Fruit fly (Drosophila melanogaster) whole organism, adult: ENCODE results near the gene SclB.

Experiments used
- CG11617 ChIP-seq: fragments of 200-800 bp; sonication (Bioruptor generic); optimal IDR thresholded peaks from 2 replicates; lab custom pipeline; 2017; ENCODE audit warnings: mild to moderate bottlenecking, missing biosample characterization, missing genetic modification reagents, missing genetic modification characterization
- CG12768 ChIP-seq: fragments of 200-800 bp; sonication (Bioruptor generic); optimal IDR thresholded peaks from 2 replicates; lab custom pipeline; 2017; ENCODE audit warnings: missing biosample characterization, missing genetic modification characterization, mild to moderate bottlenecking, moderate library complexity, missing genetic modification reagents
- CG14711 ChIP-seq: fragments of 200-800 bp; sonication (Bioruptor generic); optimal IDR thresholded peaks from 2 replicates; lab custom pipeline; 2018; ENCODE audit warnings: missing biosample characterization, mild to moderate bottlenecking, missing genetic modification characterization, moderate library complexity
- CG1620 ChIP-seq: fragments of 200-800 bp; sonication (Bioruptor generic); optimal IDR thresholded peaks from 2 replicates; lab custom pipeline; 2016; ENCODE audit warnings: missing biosample characterization, missing genetic modification characterization
- CG33017 ChIP-seq: fragments of 200-800 bp; sonication (Bioruptor generic); optimal IDR thresholded peaks from 2 replicates; lab custom pipeline; 2018; ENCODE audit warnings: missing biosample characterization, mild to moderate bottlenecking, missing genetic modification characterization, moderate library complexity
- CG5204 ChIP-seq: fragments of 200-800 bp; sonication (Bioruptor generic); optimal IDR thresholded peaks from 2 replicates; lab custom pipeline; 2016; ENCODE audit warnings: missing biosample characterization, missing genetic modification characterization
- CG7045 ChIP-seq: fragments of 200-800 bp; sonication (Bioruptor generic); optimal IDR thresholded peaks from 2 replicates; lab custom pipeline; 2017; ENCODE audit warnings: missing biosample characterization, mild to moderate bottlenecking, missing genetic modification characterization
- CG7101 ChIP-seq: fragments of 200-800 bp; sonication (Bioruptor generic); optimal IDR thresholded peaks from 2 replicates; lab custom pipeline; 2018; ENCODE audit warnings: missing biosample characterization, mild to moderate bottlenecking, missing genetic modification characterization, moderate library complexity
- Clk ChIP-seq: fragments of 200-800 bp; sonication (Bioruptor generic); optimal IDR thresholded peaks from 2 replicates; lab custom pipeline; 2017; ENCODE audit warnings: missing biosample characterization, missing genetic modification characterization
- Crg-1 ChIP-seq: fragments of 200-800 bp; sonication (Bioruptor generic); optimal IDR thresholded peaks from 2 replicates; lab custom pipeline; 2016; ENCODE audit warnings: missing biosample characterization, missing genetic modification characterization
- Hr96 ChIP-seq: fragments of 200-800 bp; sonication (Bioruptor generic); optimal IDR thresholded peaks from 2 replicates; lab custom pipeline; 2016; ENCODE audit warnings: missing biosample characterization, missing genetic modification characterization
- Mnt ChIP-seq: fragments of 200-800 bp; sonication (Bioruptor generic); optimal IDR thresholded peaks from 2 replicates; lab custom pipeline; 2016; ENCODE audit warnings: missing biosample characterization, mild to moderate bottlenecking, missing genetic modification characterization
- bab1 ChIP-seq: fragments of 200-800 bp; sonication (Bioruptor generic); optimal IDR thresholded peaks from 3 replicates; lab custom pipeline; 2019; ENCODE audit warnings: missing biosample characterization, mild to moderate bottlenecking, missing genetic modification characterization, moderate library complexity
- cic ChIP-seq: fragments of 200-800 bp; sonication (Bioruptor generic); optimal IDR thresholded peaks from 2 replicates; lab custom pipeline; 2017; ENCODE audit warnings: missing biosample characterization, mild to moderate bottlenecking, missing genetic modification characterization, moderate library complexity
- cnc ChIP-seq, 2 experiments: fragments of >200 bp; optimal IDR thresholded peaks; 2 replicates each; lab custom pipeline; 2017
- kay ChIP-seq: fragments of 200-800 bp; sonication (Bioruptor generic); peaks from one replicate; lab custom pipeline; 2016; ENCODE audit warnings: missing biosample characterization, missing genetic modification characterization, borderline replicate concordance
- ovo ChIP-seq: fragments of 200-800 bp; sonication (Bioruptor generic); optimal IDR thresholded peaks from 2 replicates; lab custom pipeline; 2016; ENCODE audit warnings: missing biosample characterization, missing genetic modification characterization
- pad ChIP-seq: fragments of 200-800 bp; sonication (Bioruptor generic); optimal IDR thresholded peaks from 3 replicates; lab custom pipeline; 2017; ENCODE audit warnings: missing biosample characterization, missing genetic modification characterization, mild to moderate bottlenecking, moderate library complexity, missing genetic modification reagents
- tj ChIP-seq: fragments of 200-800 bp; sonication (Bioruptor generic); optimal IDR thresholded peaks from 3 replicates; lab custom pipeline; 2017; ENCODE audit warnings: missing biosample characterization, mild to moderate bottlenecking, missing genetic modification characterization, moderate library complexity
- toe ChIP-seq: fragments of 200-800 bp; sonication (Bioruptor generic); optimal IDR thresholded peaks from 2 replicates; lab custom pipeline; 2016; ENCODE audit warnings: missing biosample characterization, missing genetic modification characterization

Gene SclB

dm6 chr2L:16837672-16838071 lies at the start of gene SclB, which contains the start of gene SclA:
TSS of gene SclB (plus strand) at chr2L:16837972.
TSS of gene SclA (plus strand) at chr2L:16837972.
- TF ChIP-seq cnc (optimal IDR thresholded peaks at IDR 0.05; lab: Kevin White, UChicago) (no peak), tj (GFP tag; lab: Kevin White, UChicago) (no peak), bab1 (GFP tag; lab: Kevin White, UChicago) (no peak), kay (GFP tag; lab: Kevin White, UChicago) (peak; percentile 1), cic (GFP tag; lab: Kevin White, UChicago) (no peak), Mnt (GFP tag; lab: Kevin White, UChicago) (no peak), CG5204 (GFP tag; lab: Kevin White, UChicago) (no peak)

dm6 chr2L:16788885-16789284 lies 48.9 kb upstream of the SclB start:
- TF ChIP-seq CG33017 (tag; lab: Kevin White, UChicago) (no peak), cnc (optimal IDR thresholded peaks at IDR 0.05; lab: Kevin White, UChicago) (no peak), kay (GFP tag; lab: Kevin White, UChicago) (peak; percentile 2), cic (GFP tag; lab: Kevin White, UChicago) (no peak), tj (GFP tag; lab: Kevin White, UChicago) (no peak), CG14711 (tag; lab: Kevin White, UChicago) (no peak), CG5204 (GFP tag; lab: Kevin White, UChicago) (no peak), Crg-1 (GFP tag; lab: Kevin White, UChicago) (no peak)

- TF ChIP-seq Clk (GFP tag; lab: Kevin White, UChicago) (no peak), CG14711 (tag; lab: Kevin White, UChicago) (no peak), tj (GFP tag; lab: Kevin White, UChicago) (no peak), Crg-1 (GFP tag; lab: Kevin White, UChicago) (no peak), cic (GFP tag; lab: Kevin White, UChicago) (no peak), CG1620 (GFP tag; lab: Kevin White, UChicago) (no peak), CG7101 (tag; lab: Kevin White, UChicago) (no peak), CG7045 (GFP tag; lab: Kevin White, UChicago) (no peak), CG12768 (GFP tag; lab: Kevin White, UChicago) (no peak), Mnt (GFP tag; lab: Kevin White, UChicago) (no peak), toe (GFP tag; lab: Kevin White, UChicago) (no peak), CG11617 (no peak)
Measured at dm6 chr2L:16789880-16790279, 47.9 kb upstream of the SclB start.

dm6 chr2L:16790671-16791270 lies 47.0 kb upstream of the SclB start, which contains the start of gene Cyt-b5-r:
TSS of gene Cyt-b5-r (minus strand) at chr2L:16790721.
- TF ChIP-seq Mnt (GFP tag; lab: Kevin White, UChicago) (peak; percentile 6), cic (GFP tag; lab: Kevin White, UChicago) (peak; percentile 5), ovo (GFP tag; lab: Kevin White, UChicago) (no peak)

- TF ChIP-seq kay (GFP tag; lab: Kevin White, UChicago) (peak; percentile 74), pad (GFP tag; lab: Kevin White, UChicago) (no peak)
Measured at dm6 chr2L:16791345-16791744, 46.4 kb upstream of the SclB start, which contains the start of gene CG17928. TSS of gene CG17928 (plus strand) at chr2L:16791568.

dm6 chr2L:16793970-16794369 lies 43.8 kb upstream of the SclB start, which contains the start of gene Ugt37C2:
TSS of gene Ugt37C2 (plus strand) at chr2L:16794211.
- TF ChIP-seq CG33017 (tag; lab: Kevin White, UChicago) (no peak), bab1 (GFP tag; lab: Kevin White, UChicago) (no peak), ovo (GFP tag; lab: Kevin White, UChicago) (no peak), cnc (optimal IDR thresholded peaks at IDR 0.05; lab: Kevin White, UChicago) (no peak), pad (GFP tag; lab: Kevin White, UChicago) (no peak), CG1620 (GFP tag; lab: Kevin White, UChicago) (no peak), Crg-1 (GFP tag; lab: Kevin White, UChicago) (no peak), kay (GFP tag; lab: Kevin White, UChicago) (no peak), Clk (GFP tag; lab: Kevin White, UChicago) (no peak), CG11617 (no peak), CG7101 (tag; lab: Kevin White, UChicago) (no peak), cic (GFP tag; lab: Kevin White, UChicago) (no peak), CG7045 (GFP tag; lab: Kevin White, UChicago) (no peak), CG12768 (GFP tag; lab: Kevin White, UChicago) (no peak), CG5204 (GFP tag; lab: Kevin White, UChicago) (no peak), CG14711 (tag; lab: Kevin White, UChicago) (no peak)

dm6 chr2L:16796104-16796645 lies 41.6 kb upstream of the SclB start, which contains the start of gene Ugt37E1:
TSS of gene Ugt37E1 (plus strand) at chr2L:16796595.
- TF ChIP-seq Hr96 (GFP tag; lab: Kevin White, UChicago) (no peak), kay (GFP tag; lab: Kevin White, UChicago) (peak; percentile 58), CG7101 (tag; lab: Kevin White, UChicago) (no peak)
